Fruit fly (Drosophila melanogaster) whole organism, embryonic: ENCODE results near the gene Atf3.

Experiments used
- Abd-B ChIP-seq: fragments of 200-800 bp; sonication (Bioruptor generic); optimal IDR thresholded peaks from 2 replicates; lab custom pipeline; 2018; ENCODE audit warnings: missing biosample characterization, mild to moderate bottlenecking, missing genetic modification characterization, moderate library complexity
- Atf-2 ChIP-seq: fragments of 200-800 bp; sonication (Bioruptor generic); optimal IDR thresholded peaks from 2 replicates; lab custom pipeline; 2016; ENCODE audit warnings: missing biosample characterization, missing genetic modification characterization
- CG10654 ChIP-seq: fragments of 200-800 bp; sonication (Bioruptor generic); optimal IDR thresholded peaks from 2 replicates; lab custom pipeline; 2016; ENCODE audit warnings: missing biosample characterization, missing genetic modification characterization
- CG11093 ChIP-seq: fragments of 200-800 bp; sonication (Bioruptor generic); IDR thresholded peaks from 3 replicates; pipeline ENCODE4 v1.3.6; 2022; ENCODE audit warnings: missing biosample characterization, missing genetic modification characterization
- CG11695 ChIP-seq: fragments of 200-800 bp; sonication (Bioruptor generic); IDR thresholded peaks from 3 replicates; pipeline ENCODE4 v1.3.6; 2022; ENCODE audit warnings: missing biosample characterization, missing genetic modification characterization
- CG12236 ChIP-seq: fragments of 200-800 bp; sonication (Bioruptor generic); optimal IDR thresholded peaks from 2 replicates; lab custom pipeline; 2016; ENCODE audit warnings: missing biosample characterization, missing genetic modification characterization
- CG16815 ChIP-seq: fragments of 200-800 bp; sonication (Bioruptor generic); optimal IDR thresholded peaks from 3 replicates; lab custom pipeline; 2017; ENCODE audit warnings: missing biosample characterization, mild to moderate bottlenecking, missing genetic modification characterization
- CG16863 ChIP-seq: fragments of 200-800 bp; sonication (Bioruptor generic); optimal IDR thresholded peaks from 3 replicates; lab custom pipeline; 2016; ENCODE audit warnings: missing biosample characterization, missing genetic modification characterization
- CG17802 ChIP-seq: fragments of 200-800 bp; sonication (Bioruptor generic); optimal IDR thresholded peaks from 2 replicates; lab custom pipeline; 2018; ENCODE audit warnings: missing biosample characterization, mild to moderate bottlenecking, missing genetic modification characterization, moderate library complexity
- CG17829 ChIP-seq: fragments of 200-800 bp; optimal IDR thresholded peaks from 2 replicates; lab custom pipeline; 2019; ENCODE audit warnings: missing biosample characterization, mild to moderate bottlenecking, missing genetic modification characterization, moderate library complexity
- CG18476 ChIP-seq: fragments of 200-800 bp; sonication (Bioruptor generic); optimal IDR thresholded peaks from 2 replicates; lab custom pipeline; 2016; ENCODE audit warnings: missing biosample characterization, mild to moderate bottlenecking, missing genetic modification characterization
- CG2199 ChIP-seq: fragments of 200-800 bp; sonication (Bioruptor generic); IDR thresholded peaks from 3 replicates; pipeline ENCODE4 v1.3.6; 2022; ENCODE audit warnings: missing biosample characterization, missing genetic modification characterization
- CG2875 ChIP-seq: fragments of 200-800 bp; sonication (Bioruptor generic); optimal IDR thresholded peaks from 2 replicates; lab custom pipeline; 2017; ENCODE audit warnings: missing biosample characterization, mild to moderate bottlenecking, missing genetic modification characterization, missing genetic modification reagents
- CG3163 ChIP-seq: fragments of 200-800 bp; sonication (Bioruptor generic); optimal IDR thresholded peaks from 3 replicates; lab custom pipeline; 2016; ENCODE audit warnings: missing biosample characterization, missing genetic modification characterization
- CG32532 ChIP-seq: fragments of 200-800 bp; sonication (Bioruptor generic); IDR thresholded peaks from 2 replicates; pipeline ENCODE4 v1.3.6; 2022; ENCODE audit warnings: missing biosample characterization, missing genetic modification characterization
- CG34376 ChIP-seq: fragments of 200-800 bp; sonication (Bioruptor generic); optimal IDR thresholded peaks from 2 replicates; lab custom pipeline; 2018; ENCODE audit warnings: missing biosample characterization, mild to moderate bottlenecking, missing genetic modification characterization
- CG7357 ChIP-seq: fragments of 200-800 bp; sonication (Bioruptor generic); IDR thresholded peaks from 3 replicates; pipeline ENCODE4 v1.3.6; 2022; ENCODE audit warnings: missing biosample characterization, missing genetic modification characterization
- CG7372 ChIP-seq: fragments of 200-800 bp; sonication (Bioruptor generic); IDR thresholded peaks from 2 replicates; pipeline ENCODE4 v1.3.6; 2022; ENCODE audit warnings: missing biosample characterization, missing genetic modification characterization
- CG7928 ChIP-seq: fragments of 200-800 bp; sonication (Bioruptor generic); optimal IDR thresholded peaks from 2 replicates; lab custom pipeline; 2017; ENCODE audit warnings: missing biosample characterization, mild to moderate bottlenecking, missing genetic modification characterization
- CG9817 ChIP-seq: fragments of 200-800 bp; sonication (Bioruptor generic); optimal IDR thresholded peaks from 2 replicates; lab custom pipeline; 2018; ENCODE audit warnings: missing biosample characterization, mild to moderate bottlenecking, missing genetic modification characterization, moderate library complexity
- CHES-1-like ChIP-seq: fragments of 200-800 bp; sonication (Bioruptor generic); optimal IDR thresholded peaks from 2 replicates; lab custom pipeline; 2016; ENCODE audit warnings: missing biosample characterization, missing genetic modification characterization
- CTCF ChIP-seq: fragments of 200-800 bp; sonication (Bioruptor generic); optimal IDR thresholded peaks from 2 replicates; lab custom pipeline; 2017; ENCODE audit warnings: missing biosample characterization, mild to moderate bottlenecking, missing genetic modification characterization, moderate library complexity
- Dad ChIP-seq: fragments of 200-800 bp; sonication (Bioruptor generic); optimal IDR thresholded peaks from 3 replicates; lab custom pipeline; 2016; ENCODE audit warnings: missing biosample characterization, missing genetic modification characterization
- E2f1 ChIP-seq: fragments of 200-800 bp; sonication (Bioruptor generic); IDR thresholded peaks from 2 replicates; pipeline ENCODE4 v1.3.6; 2022; ENCODE audit warnings: missing biosample characterization, missing genetic modification characterization
- Gsc ChIP-seq: fragments of 200-800 bp; sonication (Bioruptor generic); IDR thresholded peaks from 2 replicates; pipeline ENCODE4 v1.3.6; 2022; ENCODE audit warnings: missing biosample characterization, missing genetic modification characterization
- HLH54F ChIP-seq: fragments of 200-800 bp; sonication (Bioruptor generic); optimal IDR thresholded peaks from 3 replicates; lab custom pipeline; 2016; ENCODE audit warnings: missing biosample characterization, missing genetic modification characterization
- HmgZ ChIP-seq: fragments of 200-800 bp; sonication (Bioruptor generic); optimal IDR thresholded peaks from 2 replicates; lab custom pipeline; 2018; ENCODE audit warnings: missing biosample characterization, mild to moderate bottlenecking, missing genetic modification characterization
- Hr51 ChIP-seq, 2 experiments: fragments of 200-800 bp; sonication (Bioruptor generic); optimal IDR thresholded peaks; 2 replicates in 1 of 2; 3 replicates in 1 of 2; lab custom pipeline; 2016 to 2018; ENCODE audit warnings: missing biosample characterization in 2 of 2, missing genetic modification characterization in 2 of 2, mild to moderate bottlenecking in 1 of 2, moderate library complexity in 1 of 2
- Lpt ChIP-seq: fragments of >200 bp; optimal IDR thresholded peaks from 2 replicates; lab custom pipeline; 2018; ENCODE audit warnings: missing biosample characterization, missing genetic modification characterization
- MBD-R2 ChIP-seq: fragments of 200-800 bp; sonication (Bioruptor generic); IDR thresholded peaks from 2 replicates; pipeline ENCODE4 v1.3.6; 2022; ENCODE audit warnings: missing biosample characterization, missing genetic modification characterization
- Ptx1 ChIP-seq: fragments of 200-800 bp; sonication (Bioruptor generic); IDR thresholded peaks from 2 replicates; pipeline ENCODE4 v1.3.6; 2022; ENCODE audit warnings: missing biosample characterization, missing genetic modification characterization
- Rfx ChIP-seq: fragments of 200-800 bp; sonication (Bioruptor generic); IDR thresholded peaks from 2 replicates; pipeline ENCODE4 v1.3.6; 2022; ENCODE audit warnings: missing biosample characterization, missing genetic modification characterization
- Scr ChIP-seq: fragments of 200-800 bp; sonication (Bioruptor generic); IDR thresholded peaks from 2 replicates; pipeline ENCODE4 v1.3.6; 2022; ENCODE audit warnings: missing biosample characterization, missing genetic modification characterization; ENCODE audit not compliant: partially characterized antibody
- TFAM ChIP-seq: fragments of 200-800 bp; sonication (Bioruptor generic); optimal IDR thresholded peaks from 2 replicates; lab custom pipeline; 2017; ENCODE audit warnings: missing biosample characterization, missing genetic modification characterization, inconsistent platforms
- Taf1 ChIP-seq: fragments of 200-800 bp; sonication (Bioruptor generic); IDR thresholded peaks from 2 replicates; pipeline ENCODE4 v1.3.6; 2022; ENCODE audit warnings: missing biosample characterization, missing genetic modification characterization
- ac ChIP-seq: fragments of 200-800 bp; sonication (Bioruptor generic); optimal IDR thresholded peaks from 3 replicates; lab custom pipeline; 2017; ENCODE audit warnings: missing biosample characterization, mild to moderate bottlenecking, missing genetic modification characterization
- bab2 ChIP-seq: fragments of 200-800 bp; sonication (Bioruptor generic); optimal IDR thresholded peaks from 2 replicates; lab custom pipeline; 2016; ENCODE audit warnings: missing biosample characterization, missing genetic modification characterization
- bbx ChIP-seq: fragments of 200-800 bp; sonication (Bioruptor generic); IDR thresholded peaks from 2 replicates; pipeline ENCODE4 v1.3.6; 2022; ENCODE audit warnings: missing biosample characterization, missing genetic modification characterization; ENCODE audit not compliant: partially characterized antibody
- cad ChIP-seq: fragments of >200 bp; optimal IDR thresholded peaks from 2 replicates; lab custom pipeline; 2017; ENCODE audit warnings: missing biosample characterization, missing genetic modification characterization
- cato ChIP-seq: fragments of 200-800 bp; sonication (Bioruptor generic); optimal IDR thresholded peaks from 2 replicates; lab custom pipeline; 2016; ENCODE audit warnings: missing biosample characterization, missing genetic modification characterization, borderline replicate concordance
- croc ChIP-seq: fragments of 200-800 bp; sonication (Bioruptor generic); conservative IDR thresholded peaks from 3 replicates; pipeline ENCODE4 v1.3.6; 2022; ENCODE audit warnings: missing biosample characterization, missing genetic modification characterization
- dimm ChIP-seq: fragments of 200-800 bp; sonication (Bioruptor generic); IDR thresholded peaks from 2 replicates; pipeline ENCODE4 v1.3.6; 2022; ENCODE audit warnings: missing biosample characterization, missing genetic modification characterization
- dmrt11E ChIP-seq: fragments of 200-800 bp; sonication (Bioruptor generic); optimal IDR thresholded peaks from 3 replicates; lab custom pipeline; 2018; ENCODE audit warnings: missing biosample characterization, mild to moderate bottlenecking, missing genetic modification characterization, moderate library complexity
- gem ChIP-seq: fragments of 200-800 bp; sonication (Bioruptor generic); optimal IDR thresholded peaks from 2 replicates; lab custom pipeline; 2019; ENCODE audit warnings: missing biosample characterization, mild to moderate bottlenecking, missing genetic modification characterization, moderate library complexity
- grau ChIP-seq: fragments of 200-800 bp; optimal IDR thresholded peaks from 3 replicates; lab custom pipeline; 2019; ENCODE audit warnings: missing biosample characterization, mild to moderate bottlenecking, missing genetic modification characterization, moderate library complexity
- hth ChIP-seq: fragments of >200 bp; optimal IDR thresholded peaks from 2 replicates; lab custom pipeline; 2017; ENCODE audit warnings: inconsistent platforms
- kay ChIP-seq: fragments of 200-800 bp; sonication (Bioruptor generic); optimal IDR thresholded peaks from 2 replicates; lab custom pipeline; 2016; ENCODE audit warnings: missing biosample characterization, missing genetic modification characterization
- ken ChIP-seq: fragments of 200-800 bp; sonication (Bioruptor generic); IDR thresholded peaks from 3 replicates; pipeline ENCODE4 v1.3.6; 2022; ENCODE audit warnings: missing biosample characterization, missing genetic modification characterization
- luna ChIP-seq: fragments of 200-800 bp; sonication (Bioruptor generic); optimal IDR thresholded peaks from 2 replicates; lab custom pipeline; 2016; ENCODE audit warnings: missing biosample characterization, missing genetic modification characterization
- so ChIP-seq: fragments of 200-800 bp; sonication (Bioruptor generic); IDR thresholded peaks from 3 replicates; pipeline ENCODE4 v1.3.6; 2022; ENCODE audit warnings: missing biosample characterization, missing genetic modification characterization
- stwl ChIP-seq: fragments of 200-800 bp; sonication (Bioruptor generic); optimal IDR thresholded peaks from 3 replicates; lab custom pipeline; 2018; ENCODE audit warnings: missing biosample characterization, mild to moderate bottlenecking, missing genetic modification characterization, moderate library complexity
- tx ChIP-seq: fragments of 200-800 bp; sonication (Bioruptor generic); optimal IDR thresholded peaks from 2 replicates; lab custom pipeline; 2016; ENCODE audit warnings: missing biosample characterization, missing genetic modification characterization

Atf3 gene

dm6 chrX:1272848-1273247 is 2.2 kb downstream of the Atf3 start (continued):
- no peak for TF ChIP-seq CG34376
- no peak for TF ChIP-seq CG7372 (GFP tag; lab: Robert Waterston, UW)
- no peak for TF ChIP-seq kay (GFP tag; lab: Kevin White, UChicago)
- TF ChIP-seq croc (GFP tag; lab: Robert Waterston, UW) = no peak; the same call in 2 of the 3 replicates
- TF ChIP-seq dmrt11E (tag; lab: Kevin White, UChicago) = peak; percentile 23
- no peak for TF ChIP-seq CG7928 (GFP tag; lab: Kevin White, UChicago)
- TF ChIP-seq cad (GFP tag; lab: Kevin White, UChicago) = no peak
- TF ChIP-seq grau (tag; lab: Kevin White, UChicago) = peak; percentile 64
- no peak for TF ChIP-seq so (GFP tag; lab: Robert Waterston, UW)
- peak; percentile 44 for TF ChIP-seq Abd-B (GFP tag; lab: Kevin White, UChicago)
- TF ChIP-seq CTCF (GFP tag; lab: Kevin White, UChicago) = no peak
- peak; percentile 13 for TF ChIP-seq Atf-2 (GFP tag; lab: Kevin White, UChicago)
- no peak for TF ChIP-seq Scr (GFP tag; lab: Robert Waterston, UW)
- TF ChIP-seq CG7357 (GFP tag; lab: Robert Waterston, UW) = 0 out of 3 replicates have a peak, but pooled peaks have one; percentile 39
- TF ChIP-seq hth (lab: Kevin White, UChicago) = no peak
- no peak for TF ChIP-seq dimm (GFP tag; lab: Robert Waterston, UW)
- peak; percentile 26 for TF ChIP-seq CG18476 (GFP tag; lab: Kevin White, UChicago)
- no peak for TF ChIP-seq cato (GFP tag; lab: Kevin White, UChicago)
- TF ChIP-seq Hr51 (GFP tag; optimal IDR thresholded peaks at IDR 0.05; lab: Kevin White, UChicago) = peak in 1 of 2 experiments; percentile 52
- peak; percentile 2 for TF ChIP-seq CHES-1-like
- peak; percentile 35 for TF ChIP-seq HLH54F (GFP tag; lab: Kevin White, UChicago)
- TF ChIP-seq bbx (GFP tag; lab: Robert Waterston, UW) = no peak
- no peak for TF ChIP-seq stwl (tag; lab: Kevin White, UChicago)
- TF ChIP-seq CG2875 (GFP tag; lab: Kevin White, UChicago) = peak; percentile 30
- TF ChIP-seq CG11093 (GFP tag; lab: Robert Waterston, UW) = 0 out of 3 replicates have a peak, but pooled peaks have one; percentile 43
- 0 out of 2 replicates have a peak, but pooled peaks have one; percentile 19 for TF ChIP-seq E2f1 (GFP tag; lab: Robert Waterston, UW)
- TF ChIP-seq ac (GFP tag; lab: Kevin White, UChicago) = no peak
- TF ChIP-seq CG16863 (GFP tag; lab: Kevin White, UChicago) = peak; percentile 39
- no peak for TF ChIP-seq CG17802 (tag; lab: Kevin White, UChicago)
- TF ChIP-seq Ptx1 = peak; percentile 49
- TF ChIP-seq ken (GFP tag; lab: Robert Waterston, UW) = 0 out of 3 replicates have a peak, but pooled peaks have one; percentile 41
- TF ChIP-seq Lpt (GFP tag; lab: Kevin White, UChicago) = no peak
- no peak for TF ChIP-seq Gsc
- no peak for TF ChIP-seq MBD-R2 (GFP tag; lab: Robert Waterston, UW)
- peak; percentile 28 for TF ChIP-seq CG9817
- peak; percentile 77 for TF ChIP-seq gem (tag; lab: Kevin White, UChicago)
- no peak; the same call in 1 of the 2 replicates for TF ChIP-seq Taf1
- peak; percentile 61 for TF ChIP-seq Rfx (GFP tag; lab: Robert Waterston, UW)
- peak; percentile 27 for TF ChIP-seq CG17829 (tag; lab: Kevin White, UChicago)
- peak; percentile 44 for TF ChIP-seq bab2 (GFP tag; lab: Kevin White, UChicago)
- peak; percentile 64; the same call in 1 of the 2 replicates for TF ChIP-seq CG32532 (GFP tag; lab: Robert Waterston, UW)
- no peak for TF ChIP-seq TFAM (GFP tag; lab: Kevin White, UChicago)
- TF ChIP-seq CG2199 (GFP tag; lab: Robert Waterston, UW) = no peak
- TF ChIP-seq CG11695 (GFP tag; lab: Robert Waterston, UW) = peak; percentile 46; the same call in 1 of the 3 replicates
- no peak for TF ChIP-seq CG3163 (GFP tag; lab: Kevin White, UChicago)
- peak; percentile 19 for TF ChIP-seq tx (GFP tag; lab: Kevin White, UChicago)
- TF ChIP-seq CG12236 (GFP tag; lab: Kevin White, UChicago) = peak; percentile 5
- no peak for TF ChIP-seq luna (GFP tag; lab: Kevin White, UChicago)
- no peak for TF ChIP-seq HmgZ (tag; lab: Kevin White, UChicago)
- no peak for TF ChIP-seq Dad (GFP tag; lab: Kevin White, UChicago)
- TF ChIP-seq CG10654 = peak; percentile 36
- peak; percentile 15 for TF ChIP-seq CG16815 (GFP tag; lab: Kevin White, UChicago)
